Fruit fly (Drosophila melanogaster) whole organism, embryonic: ENCODE measurements around the gene Drsl5.
A peak's percentile ranks its signal among the peaks of the same experiment; 100 is the strongest.

Experiments
- Atf3 ChIP-seq: fragments of 200-800 bp; sonication (Bioruptor generic); optimal IDR thresholded peaks from 3 replicates; lab custom pipeline; 2016; ENCODE audit warnings: missing biosample characterization, missing genetic modification characterization
- Bteb2 ChIP-seq: fragments of 200-800 bp; sonication (Bioruptor generic); optimal IDR thresholded peaks from 2 replicates; lab custom pipeline; 2016; ENCODE audit warnings: missing biosample characterization, missing genetic modification characterization
- CG11560 ChIP-seq: fragments of 200-800 bp; sonication (Bioruptor generic); IDR thresholded peaks from 3 replicates; pipeline ENCODE4 v1.3.6; 2022; ENCODE audit warnings: missing biosample characterization, missing genetic modification characterization
- CG11723 ChIP-seq: fragments of 200-800 bp; sonication (Bioruptor generic); optimal IDR thresholded peaks from 2 replicates; lab custom pipeline; 2017; ENCODE audit warnings: missing biosample characterization, mild to moderate bottlenecking, missing genetic modification characterization
- CG12071 ChIP-seq: fragments of 200-800 bp; sonication (Bioruptor generic); optimal IDR thresholded peaks from 3 replicates; lab custom pipeline; 2018; ENCODE audit warnings: missing biosample characterization, mild to moderate bottlenecking, missing genetic modification characterization
- CG15011 ChIP-seq: fragments of 200-800 bp; sonication (Bioruptor generic); optimal IDR thresholded peaks from 3 replicates; lab custom pipeline; 2018; ENCODE audit warnings: missing biosample characterization, mild to moderate bottlenecking, missing genetic modification characterization
- CG2889 ChIP-seq: fragments of 200-800 bp; sonication (Bioruptor generic); IDR thresholded peaks from 3 replicates; pipeline ENCODE4 v1.3.6; 2022; ENCODE audit warnings: missing biosample characterization, missing genetic modification characterization
- CG34224 ChIP-seq: fragments of 200-800 bp; sonication (Bioruptor generic); IDR thresholded peaks from 3 replicates; pipeline ENCODE4 v1.3.6; 2022; ENCODE audit warnings: missing biosample characterization, missing genetic modification characterization; ENCODE audit not compliant: partially characterized antibody
- CG34376 ChIP-seq: fragments of 200-800 bp; sonication (Bioruptor generic); optimal IDR thresholded peaks from 2 replicates; lab custom pipeline; 2018; ENCODE audit warnings: missing biosample characterization, mild to moderate bottlenecking, missing genetic modification characterization
- CG4328 ChIP-seq: fragments of 200-800 bp; sonication (Bioruptor generic); optimal IDR thresholded peaks from 3 replicates; lab custom pipeline; 2017; ENCODE audit warnings: missing biosample characterization, missing genetic modification reagents, missing genetic modification characterization
- CG4707 ChIP-seq: fragments of 200-800 bp; sonication (Bioruptor generic); optimal IDR thresholded peaks from 2 replicates; lab custom pipeline; 2018; ENCODE audit warnings: missing biosample characterization, mild to moderate bottlenecking, missing genetic modification characterization, moderate library complexity
- CG5953 ChIP-seq: fragments of 200-800 bp; sonication (Bioruptor generic); IDR thresholded peaks from 2 replicates; pipeline ENCODE4 v1.3.6; 2022; ENCODE audit warnings: missing biosample characterization, missing genetic modification characterization
- CG6813 ChIP-seq: fragments of 200-800 bp; sonication (Bioruptor generic); optimal IDR thresholded peaks from 2 replicates; lab custom pipeline; 2017; ENCODE audit warnings: missing biosample characterization, missing genetic modification characterization, mild to moderate bottlenecking, moderate library complexity, missing genetic modification reagents
- CG8924 ChIP-seq: fragments of 200-800 bp; optimal IDR thresholded peaks from 3 replicates; lab custom pipeline; 2019; ENCODE audit warnings: missing biosample characterization, mild to moderate bottlenecking, missing genetic modification characterization, moderate library complexity
- CG9437 ChIP-seq: fragments of 200-800 bp; sonication (Bioruptor generic); optimal IDR thresholded peaks from 2 replicates; lab custom pipeline; 2018; ENCODE audit warnings: missing biosample characterization, mild to moderate bottlenecking, missing genetic modification characterization
- CG9609 ChIP-seq: fragments of 200-800 bp; sonication (Bioruptor generic); optimal IDR thresholded peaks from 3 replicates; lab custom pipeline; 2016; ENCODE audit warnings: missing biosample characterization, missing genetic modification characterization
- CG9797 ChIP-seq: fragments of 200-800 bp; sonication (Bioruptor generic); optimal IDR thresholded peaks from 3 replicates; lab custom pipeline; 2018; ENCODE audit warnings: missing biosample characterization, mild to moderate bottlenecking, missing genetic modification characterization
- D19B ChIP-seq: fragments of 200-800 bp; sonication (Bioruptor generic); optimal IDR thresholded peaks from 2 replicates; lab custom pipeline; 2017; ENCODE audit warnings: missing biosample characterization, mild to moderate bottlenecking, missing genetic modification characterization
- Dll ChIP-seq: fragments of 200-800 bp; sonication (Bioruptor generic); IDR thresholded peaks from 4 replicates; pipeline ENCODE4 v1.3.6; 2022; ENCODE audit warnings: missing biosample characterization, missing genetic modification characterization; ENCODE audit not compliant: partially characterized antibody
- Ets65A ChIP-seq: fragments of 200-800 bp; sonication (Bioruptor generic); peaks from one replicate; lab custom pipeline; 2016; ENCODE audit warnings: missing biosample characterization, missing genetic modification characterization
- H15 ChIP-seq: fragments of 200-800 bp; sonication (Bioruptor generic); IDR thresholded peaks from 3 replicates; pipeline ENCODE4 v1.3.6; 2022; ENCODE audit warnings: missing biosample characterization, missing genetic modification characterization
- Med ChIP-seq: fragments of 200-800 bp; sonication (Bioruptor generic); peaks from one replicate; lab custom pipeline; 2016; ENCODE audit warnings: missing biosample characterization, missing genetic modification characterization, mild to moderate bottlenecking, inconsistent platforms, moderate library complexity
- NC2α ChIP-seq: fragments of 200-800 bp; sonication (Bioruptor generic); optimal IDR thresholded peaks from 2 replicates; lab custom pipeline; 2016; ENCODE audit warnings: missing biosample characterization, missing genetic modification characterization
- Nf-YA ChIP-seq: fragments of 200-800 bp; sonication (Bioruptor generic); IDR thresholded peaks from 2 replicates; pipeline ENCODE4 v1.3.6; 2022; ENCODE audit warnings: missing biosample characterization, missing genetic modification characterization
- Oaz ChIP-seq: fragments of 200-800 bp; sonication (Bioruptor generic); IDR thresholded peaks from 2 replicates; pipeline ENCODE4 v1.3.6; 2022; ENCODE audit warnings: missing biosample characterization, missing genetic modification characterization
- Sry-β ChIP-seq: fragments of 200-800 bp; sonication (Bioruptor generic); optimal IDR thresholded peaks from 2 replicates; lab custom pipeline; 2018; ENCODE audit warnings: missing biosample characterization, mild to moderate bottlenecking, missing genetic modification characterization, moderate library complexity
- Ssrp ChIP-seq: fragments of 200-800 bp; sonication (Bioruptor generic); optimal IDR thresholded peaks from 2 replicates; lab custom pipeline; 2018; ENCODE audit warnings: missing biosample characterization, mild to moderate bottlenecking, missing genetic modification characterization, moderate library complexity
- ab ChIP-seq: fragments of 200-800 bp; sonication (Bioruptor generic); optimal IDR thresholded peaks from 2 replicates; lab custom pipeline; 2016; ENCODE audit warnings: missing biosample characterization, missing genetic modification characterization
- ash1 ChIP-seq: fragments of 200-800 bp; sonication (Bioruptor generic); optimal IDR thresholded peaks from 2 replicates; lab custom pipeline; 2018; ENCODE audit warnings: missing biosample characterization, mild to moderate bottlenecking, missing genetic modification characterization
- bowl ChIP-seq: fragments of 200-800 bp; sonication (Bioruptor generic); IDR thresholded peaks from 2 replicates; pipeline ENCODE4 v1.3.6; 2022; ENCODE audit warnings: missing biosample characterization, missing genetic modification characterization
- cato ChIP-seq: fragments of 200-800 bp; sonication (Bioruptor generic); optimal IDR thresholded peaks from 2 replicates; lab custom pipeline; 2016; ENCODE audit warnings: missing biosample characterization, missing genetic modification characterization, borderline replicate concordance
- ci ChIP-seq: fragments of 200-800 bp; sonication (Bioruptor generic); IDR thresholded peaks from 3 replicates; pipeline ENCODE4 v1.3.6; 2022; ENCODE audit warnings: missing biosample characterization, missing genetic modification characterization
- cwo ChIP-seq: fragments of 200-800 bp; sonication (Bioruptor generic); optimal IDR thresholded peaks from 3 replicates; lab custom pipeline; 2017; ENCODE audit warnings: missing biosample characterization, missing genetic modification characterization, mild to moderate bottlenecking, moderate library complexity, missing genetic modification reagents
- disco-r ChIP-seq: fragments of 200-800 bp; sonication (Bioruptor generic); optimal IDR thresholded peaks from 2 replicates; lab custom pipeline; 2016; ENCODE audit warnings: missing biosample characterization, missing genetic modification characterization
- dm ChIP-seq: fragments of 200-800 bp; sonication (Bioruptor generic); optimal IDR thresholded peaks from 3 replicates; lab custom pipeline; 2016; ENCODE audit warnings: missing biosample characterization, missing genetic modification characterization
- hth ChIP-seq: fragments of >200 bp; optimal IDR thresholded peaks from 2 replicates; lab custom pipeline; 2017; ENCODE audit warnings: inconsistent platforms
- insv ChIP-seq, 2 experiments: fragments of 200-800 bp; sonication (Bioruptor generic); optimal IDR thresholded peaks; 3 replicates each; lab custom pipeline; 2016 to 2018; ENCODE audit warnings: missing biosample characterization in 2 of 2, missing genetic modification characterization in 2 of 2
- ken ChIP-seq: fragments of 200-800 bp; sonication (Bioruptor generic); IDR thresholded peaks from 3 replicates; pipeline ENCODE4 v1.3.6; 2022; ENCODE audit warnings: missing biosample characterization, missing genetic modification characterization
- kni ChIP-seq: fragments of 200-800 bp; sonication (Bioruptor generic); optimal IDR thresholded peaks from 3 replicates; lab custom pipeline; 2017; ENCODE audit warnings: mild to moderate bottlenecking, missing biosample characterization, missing genetic modification reagents, missing genetic modification characterization
- pan ChIP-seq, 4 experiments: fragments of >200 bp in 3 of 4; fragments of 200-800 bp in 1 of 4; sonication (Bioruptor generic) in 1 of 4; optimal IDR thresholded peaks in 3 of 4; IDR thresholded peaks in 1 of 4; 2 replicates each; pipeline versions ENCODE4 v1.3.6 to Lab custom; 2017 to 2022; ENCODE audit warnings: missing biosample characterization in 2 of 4, missing genetic modification characterization in 2 of 4, mixed read lengths in 1 of 4
- pfk ChIP-seq: fragments of 200-800 bp; sonication (Bioruptor generic); optimal IDR thresholded peaks from 2 replicates; lab custom pipeline; 2018; ENCODE audit warnings: missing biosample characterization, mild to moderate bottlenecking, missing genetic modification characterization, moderate library complexity
- pnt ChIP-seq: fragments of 200-800 bp; sonication (Bioruptor generic); optimal IDR thresholded peaks from 3 replicates; lab custom pipeline; 2016; ENCODE audit warnings: missing biosample characterization, missing genetic modification characterization
- ranshi ChIP-seq: fragments of 200-800 bp; sonication (Bioruptor generic); IDR thresholded peaks from 2 replicates; pipeline ENCODE4 v1.3.6; 2022; ENCODE audit warnings: missing biosample characterization, missing genetic modification characterization
- rib ChIP-seq: fragments of 200-800 bp; sonication (Bioruptor generic); IDR thresholded peaks from 2 replicates; pipeline ENCODE4 v1.3.6; 2022; ENCODE audit warnings: missing biosample characterization, missing genetic modification characterization
- run ChIP-seq: fragments of 200-800 bp; sonication (Bioruptor generic); optimal IDR thresholded peaks from 3 replicates; lab custom pipeline; 2018; ENCODE audit warnings: missing biosample characterization, mild to moderate bottlenecking, missing genetic modification characterization
- sens ChIP-seq: fragments of 200-800 bp; sonication (Bioruptor generic); peaks from one replicate; lab custom pipeline; 2016; ENCODE audit warnings: missing biosample characterization, missing genetic modification characterization
- shn ChIP-seq: fragments of 200-800 bp; sonication (Bioruptor generic); optimal IDR thresholded peaks from 3 replicates; lab custom pipeline; 2016; ENCODE audit warnings: missing biosample characterization, missing genetic modification characterization
- tup ChIP-seq: fragments of 200-800 bp; sonication (Bioruptor generic); optimal IDR thresholded peaks from 2 replicates; lab custom pipeline; 2016; ENCODE audit warnings: missing biosample characterization, mild to moderate bottlenecking, missing genetic modification characterization, moderate library complexity
- twi ChIP-seq: fragments of 200-800 bp; optimal IDR thresholded peaks from 2 replicates; lab custom pipeline; 2019; ENCODE audit warnings: missing biosample characterization, mild to moderate bottlenecking, missing genetic modification characterization, moderate library complexity
- zfh1 ChIP-seq: fragments of 200-800 bp; sonication (Bioruptor generic); IDR thresholded peaks from 3 replicates; pipeline ENCODE4 v1.3.6; 2022; ENCODE audit warnings: missing biosample characterization, missing genetic modification characterization
- zfh2 ChIP-seq: fragments of 200-800 bp; sonication (Bioruptor generic); optimal IDR thresholded peaks from 2 replicates; lab custom pipeline; 2016; ENCODE audit warnings: missing biosample characterization, missing genetic modification characterization

Drsl5 gene

DNA sequence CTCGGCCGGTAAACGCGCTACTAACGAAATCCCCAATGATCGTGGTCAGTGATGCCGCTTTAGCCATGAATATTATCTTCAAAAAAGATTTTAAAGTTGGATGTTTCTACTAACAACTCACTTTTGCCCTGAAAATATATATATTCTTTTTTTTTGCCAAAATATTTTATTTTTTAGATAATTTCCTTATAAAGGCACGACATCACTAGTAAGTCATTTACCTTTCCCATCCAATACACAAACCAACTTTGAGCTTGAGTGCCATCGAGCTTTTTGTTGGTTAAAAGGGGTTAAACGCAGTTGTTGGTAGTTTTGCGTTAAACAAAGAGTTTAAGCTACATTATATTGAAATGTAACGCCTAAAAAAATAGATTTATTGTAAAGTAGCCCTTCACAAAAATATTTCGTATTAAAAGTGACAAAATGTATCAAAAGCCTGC, 13.5 kb upstream of the Drsl5 start, which contains the start of gene CG14968 (continued):
- peak; percentile 92 for TF ChIP-seq cwo (GFP tag; lab: Kevin White, UChicago)
- TF ChIP-seq sens (GFP tag; lab: Kevin White, UChicago): peak; percentile 97
- TF ChIP-seq pnt (GFP tag; lab: Kevin White, UChicago): peak; percentile 19
- peak; percentile 88 for TF ChIP-seq CG15011
- no peak for TF ChIP-seq pan (optimal IDR thresholded peaks at IDR 0.05; lab: Kevin White, UChicago)
- TF ChIP-seq pan (GFP tag; optimal IDR thresholded peaks at IDR 0.05 in 1 of 2, IDR thresholded peaks at IDR 0.05 in 1 of 2): peak in 1 of 2 experiments; percentile 98
- TF ChIP-seq ken: peak; percentile 94
- TF ChIP-seq cato: peak; percentile 82
- peak; percentile 24 for TF ChIP-seq disco-r (GFP tag; lab: Kevin White, UChicago)
- no peak for TF ChIP-seq dm (GFP tag; lab: Kevin White, UChicago)
- no peak for TF ChIP-seq hth
- TF ChIP-seq NC2α (GFP tag; lab: Kevin White, UChicago): peak; percentile 13
- peak; percentile 96 for TF ChIP-seq Oaz
- peak; percentile 57 for TF ChIP-seq CG4328 (GFP tag; lab: Kevin White, UChicago)
- peak; percentile 90 for TF ChIP-seq Bteb2
- TF ChIP-seq CG9437 (GFP tag; lab: Kevin White, UChicago): peak; percentile 83
- TF ChIP-seq twi (tag; lab: Kevin White, UChicago): peak; percentile 78
- TF ChIP-seq kni (GFP tag; lab: Kevin White, UChicago): peak; percentile 30
- peak; percentile 95 for TF ChIP-seq bowl (GFP tag; lab: Robert Waterston, UW)
- peak; percentile 91 for TF ChIP-seq CG5953 (GFP tag; lab: Robert Waterston, UW)
- peak; percentile 92 for TF ChIP-seq Ssrp
- TF ChIP-seq CG4707 (GFP tag; lab: Kevin White, UChicago): peak; percentile 74
- peak; percentile 37 for TF ChIP-seq Atf3 (GFP tag; lab: Kevin White, UChicago)
- TF ChIP-seq zfh1: peak; percentile 98
- TF ChIP-seq rib (GFP tag; lab: Robert Waterston, UW): peak; percentile 94
- TF ChIP-seq CG8924 (tag; lab: Kevin White, UChicago): peak; percentile 95
- TF ChIP-seq CG9797: no peak
- TF ChIP-seq Ets65A (GFP tag; lab: Kevin White, UChicago): peak; percentile 92
- peak; percentile 88 for TF ChIP-seq CG12071 (GFP tag; lab: Kevin White, UChicago)
- TF ChIP-seq CG34376: peak; percentile 62
- TF ChIP-seq Med (GFP tag; lab: Kevin White, UChicago): peak; percentile 96
- TF ChIP-seq Nf-YA (GFP tag; lab: Robert Waterston, UW): peak; percentile 92
- peak; percentile 99 for TF ChIP-seq ci
- no peak for TF ChIP-seq ab (GFP tag; lab: Kevin White, UChicago)
- TF ChIP-seq Sry-β: peak; percentile 93
- TF ChIP-seq pfk (GFP tag; lab: Kevin White, UChicago): no peak
- TF ChIP-seq CG9609 (GFP tag; lab: Kevin White, UChicago): peak; percentile 43
- TF ChIP-seq CG6813 (GFP tag; lab: Kevin White, UChicago): peak; percentile 92
- peak; percentile 86 for TF ChIP-seq CG11723
- TF ChIP-seq zfh2 (GFP tag; lab: Kevin White, UChicago): peak; percentile 75
- TF ChIP-seq CG11560: peak; percentile 76
- peak; percentile 72 for TF ChIP-seq run (tag; lab: Kevin White, UChicago)
- peak; percentile 93 for TF ChIP-seq H15
- TF ChIP-seq D19B (GFP tag; lab: Kevin White, UChicago): peak; percentile 88
- peak; percentile 48 for TF ChIP-seq shn
- TF ChIP-seq Dll (GFP tag; lab: Robert Waterston, UW): no peak
- TF ChIP-seq tup (GFP tag; lab: Kevin White, UChicago): peak; percentile 87
- TF ChIP-seq CG34224 (GFP tag; lab: Robert Waterston, UW): no peak
- TF ChIP-seq insv (GFP tag; optimal IDR thresholded peaks at IDR 0.05; lab: Kevin White, UChicago): peak in 1 of 2 experiments; percentile 33
- peak; percentile 97 for TF ChIP-seq ranshi (GFP tag; lab: Robert Waterston, UW)
- TF ChIP-seq ash1 (GFP tag; lab: Kevin White, UChicago): peak; percentile 72
- TF ChIP-seq CG2889 (GFP tag; lab: Robert Waterston, UW): peak; percentile 93
